Worm (Caenorhabditis elegans) whole organism, L1 larva: ENCODE results near the gene F10E9.11.

ENCODE experiments used
- C04F5.9 ChIP-seq: sonication (generic microtip); optimal IDR thresholded peaks from 2 replicates; lab custom pipeline; 2016; ENCODE audit warnings: missing genetic modification characterization, missing compliant biosample characterization
- Y116A8C.19 ChIP-seq: sonication (generic microtip); optimal IDR thresholded peaks from 2 replicates; lab custom pipeline; 2016; ENCODE audit warnings: missing compliant biosample characterization, missing genetic modification characterization, borderline replicate concordance
- aha-1 ChIP-seq: fragments of 150-350 bp; optimal IDR thresholded peaks from 2 replicates; lab custom pipeline; 2014; ENCODE audit warnings: missing biosample characterization, missing genetic modification characterization
- alr-1 ChIP-seq: fragments of 200-800 bp; sonication (Bioruptor generic); optimal IDR thresholded peaks from 2 replicates; lab custom pipeline; 2018; ENCODE audit warnings: borderline replicate concordance, mild to moderate bottlenecking, missing genetic modification characterization, missing compliant biosample characterization
- ama-1 ChIP-seq: fragments of 150-350 bp; optimal IDR thresholded peaks from 2 replicates; lab custom pipeline; 2014
- blmp-1 ChIP-seq: fragments of 150-350 bp; optimal IDR thresholded peaks from 2 replicates; lab custom pipeline; 2014; ENCODE audit warnings: missing biosample characterization, missing genetic modification characterization
- ceh-63 ChIP-seq: fragments of 200-800 bp; sonication (Bioruptor generic); optimal IDR thresholded peaks from 2 replicates; lab custom pipeline; 2018; ENCODE audit warnings: mild to moderate bottlenecking, missing genetic modification characterization, missing compliant biosample characterization
- ceh-90 ChIP-seq: sonication (generic microtip); optimal IDR thresholded peaks from 2 replicates; lab custom pipeline; 2016; ENCODE audit warnings: missing genetic modification characterization, missing compliant biosample characterization
- egl-27 ChIP-seq, 2 experiments: fragments of 150-350 bp in 1 of 2; sonication (generic microtip); optimal IDR thresholded peaks; 3 replicates each; lab custom pipeline; 2017 to 2018; ENCODE audit warnings: missing biosample characterization in 2 of 2, missing genetic modification characterization in 2 of 2, missing genetic modification reagents in 2 of 2
- elt-2 ChIP-seq: sonication (generic microtip); optimal IDR thresholded peaks from 2 replicates; lab custom pipeline; 2016; ENCODE audit warnings: missing genetic modification characterization, mild to moderate bottlenecking, inconsistent platforms, missing compliant biosample characterization, missing genetic modification reagents
- elt-3 ChIP-seq, 6 experiments: fragments of 150-350 bp in 1 of 6; sonication (generic microtip); optimal IDR thresholded peaks; 2 replicates each; lab custom pipeline; 2017 to 2018; ENCODE audit warnings: missing biosample characterization in 6 of 6, missing genetic modification characterization in 6 of 6, inconsistent platforms in 1 of 6
- fkh-4 ChIP-seq: sonication (generic microtip); optimal IDR thresholded peaks from 2 replicates; lab custom pipeline; 2016; ENCODE audit warnings: missing compliant biosample characterization, missing genetic modification characterization, borderline replicate concordance
- fkh-8 ChIP-seq: sonication (generic microtip); optimal IDR thresholded peaks from 2 replicates; lab custom pipeline; 2016; ENCODE audit warnings: mild to moderate bottlenecking, missing genetic modification characterization, missing compliant biosample characterization
- grh-1 ChIP-seq: fragments of 200-800 bp; sonication (Bioruptor generic); IDR thresholded peaks from 2 replicates; pipeline ENCODE4 v1.3.6; 2022; ENCODE audit warnings: missing genetic modification reagents, missing genetic modification characterization, missing compliant biosample characterization
- hlh-4 ChIP-seq: sonication (generic microtip); optimal IDR thresholded peaks from 2 replicates; lab custom pipeline; 2016; ENCODE audit warnings: mild to moderate bottlenecking, missing genetic modification characterization, missing compliant biosample characterization
- isw-1 ChIP-seq: fragments of 200-800 bp; sonication (Bioruptor generic); IDR thresholded peaks from 2 replicates; pipeline ENCODE4 v1.3.6; 2022; ENCODE audit warnings: missing genetic modification characterization, missing compliant biosample characterization
- jun-1 ChIP-seq: fragments of 150-350 bp; optimal IDR thresholded peaks from 2 replicates; lab custom pipeline; 2014; ENCODE audit warnings: missing biosample characterization, missing genetic modification reagents, missing genetic modification characterization
- lin-14 ChIP-seq: fragments of 200-800 bp; sonication (Bioruptor generic); optimal IDR thresholded peaks from 2 replicates; lab custom pipeline; 2018; ENCODE audit warnings: mild to moderate bottlenecking, missing genetic modification characterization, moderate library complexity, missing compliant biosample characterization
- lin-35 ChIP-seq, 2 experiments: fragments of 150-350 bp; optimal IDR thresholded peaks; 2 replicates each; lab custom pipeline; 2014; ENCODE audit warnings: missing biosample characterization in 2 of 2, missing genetic modification characterization in 2 of 2, missing genetic modification reagents in 2 of 2
- lir-3 ChIP-seq: sonication (generic microtip); optimal IDR thresholded peaks from 2 replicates; lab custom pipeline; 2016; ENCODE audit warnings: mild to moderate bottlenecking, missing genetic modification characterization, moderate library complexity, missing compliant biosample characterization; ENCODE audit not compliant: poor library complexity
- lsy-2 ChIP-seq, 2 experiments: fragments of 150-350 bp; optimal IDR thresholded peaks; 2 replicates each; lab custom pipeline; 2014; ENCODE audit warnings: missing biosample characterization in 2 of 2, missing genetic modification characterization in 2 of 2
- mdl-1 ChIP-seq, 2 experiments: fragments of 150-350 bp; optimal IDR thresholded peaks; 2 replicates each; lab custom pipeline; 2014 to 2017; ENCODE audit warnings: missing biosample characterization in 2 of 2, missing genetic modification characterization in 2 of 2, inconsistent platforms in 1 of 2
- mef-2 ChIP-seq: fragments of 150-350 bp; optimal IDR thresholded peaks from 2 replicates; lab custom pipeline; 2014; ENCODE audit warnings: missing biosample characterization, missing genetic modification characterization
- mep-1 ChIP-seq: fragments of 150-350 bp; optimal IDR thresholded peaks from 2 replicates; lab custom pipeline; 2014; ENCODE audit warnings: missing biosample characterization, missing genetic modification characterization
- nhr-12 ChIP-seq: sonication (generic microtip); optimal IDR thresholded peaks from 2 replicates; lab custom pipeline; 2017; ENCODE audit warnings: missing biosample characterization, missing genetic modification characterization
- nhr-19 ChIP-seq: fragments of 200-800 bp; sonication (Bioruptor generic); conservative IDR thresholded peaks from 2 replicates; pipeline ENCODE4 v1.3.6; 2022; ENCODE audit warnings: missing genetic modification characterization, missing compliant biosample characterization
- nhr-20 ChIP-seq: sonication (generic microtip); optimal IDR thresholded peaks from 2 replicates; lab custom pipeline; 2016; ENCODE audit warnings: mild to moderate bottlenecking, missing genetic modification characterization, missing compliant biosample characterization
- nhr-237 ChIP-seq: fragments of 150-350 bp; optimal IDR thresholded peaks from 2 replicates; lab custom pipeline; 2014; ENCODE audit warnings: missing biosample characterization, missing genetic modification characterization
- nhr-47 ChIP-seq: sonication (generic microtip); optimal IDR thresholded peaks from 2 replicates; lab custom pipeline; 2016; ENCODE audit warnings: mild to moderate bottlenecking, missing genetic modification characterization, moderate library complexity, missing compliant biosample characterization
- nhr-76 ChIP-seq: sonication (generic microtip); optimal IDR thresholded peaks from 2 replicates; lab custom pipeline; 2017; ENCODE audit warnings: missing biosample characterization, missing genetic modification characterization
- nhr-84 ChIP-seq: sonication (generic microtip); optimal IDR thresholded peaks from 2 replicates; lab custom pipeline; 2017; ENCODE audit warnings: missing biosample characterization, missing genetic modification characterization
- nhr-85 ChIP-seq: sonication (generic microtip); peaks from one replicate; lab custom pipeline; 2016; ENCODE audit warnings: missing genetic modification characterization, inconsistent platforms, missing compliant biosample characterization
- nhr-90 ChIP-seq: sonication (generic microtip); optimal IDR thresholded peaks from 2 replicates; lab custom pipeline; 2016; ENCODE audit warnings: mild to moderate bottlenecking, missing genetic modification characterization, missing compliant biosample characterization; ENCODE audit not compliant: poor library complexity
- pag-3 ChIP-seq: sonication (generic microtip); optimal IDR thresholded peaks from 2 replicates; lab custom pipeline; 2017; ENCODE audit warnings: missing genetic modification characterization, mild to moderate bottlenecking, missing compliant biosample characterization, antibody characterized with exemption, borderline replicate concordance; ENCODE audit not compliant: insufficient read depth
- pqm-1 ChIP-seq: sonication (generic microtip); optimal IDR thresholded peaks from 3 replicates; lab custom pipeline; 2017; ENCODE audit warnings: missing biosample characterization, missing genetic modification characterization
- rnt-1 ChIP-seq: sonication (generic microtip); optimal IDR thresholded peaks from 2 replicates; lab custom pipeline; 2016; ENCODE audit warnings: mild to moderate bottlenecking, missing genetic modification characterization, moderate library complexity, missing compliant biosample characterization
- snpc-4 ChIP-seq: fragments of 150-350 bp; optimal IDR thresholded peaks from 2 replicates; lab custom pipeline; 2014; ENCODE audit warnings: missing biosample characterization, missing genetic modification characterization
- snu-23 ChIP-seq: sonication (generic microtip); optimal IDR thresholded peaks from 2 replicates; lab custom pipeline; 2016; ENCODE audit warnings: missing genetic modification characterization, missing compliant biosample characterization
- swsn-7 ChIP-seq: sonication (generic microtip); optimal IDR thresholded peaks from 2 replicates; lab custom pipeline; 2016; ENCODE audit warnings: missing genetic modification characterization, missing compliant biosample characterization
- tbx-2 ChIP-seq: sonication (generic microtip); optimal IDR thresholded peaks from 2 replicates; lab custom pipeline; 2016; ENCODE audit warnings: missing genetic modification characterization, missing compliant biosample characterization
- vab-15 ChIP-seq: sonication (generic microtip); optimal IDR thresholded peaks from 2 replicates; lab custom pipeline; 2017; ENCODE audit warnings: missing genotype, mild to moderate bottlenecking, missing genetic modification characterization, missing compliant biosample characterization
- zag-1 ChIP-seq: fragments of 150-350 bp; optimal IDR thresholded peaks from 2 replicates; lab custom pipeline; 2014; ENCODE audit warnings: missing biosample characterization, missing genetic modification characterization
- zip-4 ChIP-seq: fragments of 200-800 bp; sonication (Bioruptor generic); optimal IDR thresholded peaks from 2 replicates; lab custom pipeline; 2018; ENCODE audit warnings: mild to moderate bottlenecking, missing genetic modification characterization, moderate library complexity, missing compliant biosample characterization
- ztf-11 ChIP-seq, 2 experiments: sonication (generic microtip); optimal IDR thresholded peaks; 2 replicates each; lab custom pipeline; 2016 to 2017; ENCODE audit warnings: missing genetic modification characterization in 2 of 2, missing biosample characterization in 1 of 2, missing compliant biosample characterization in 1 of 2

F10E9.11 gene

DNA sequence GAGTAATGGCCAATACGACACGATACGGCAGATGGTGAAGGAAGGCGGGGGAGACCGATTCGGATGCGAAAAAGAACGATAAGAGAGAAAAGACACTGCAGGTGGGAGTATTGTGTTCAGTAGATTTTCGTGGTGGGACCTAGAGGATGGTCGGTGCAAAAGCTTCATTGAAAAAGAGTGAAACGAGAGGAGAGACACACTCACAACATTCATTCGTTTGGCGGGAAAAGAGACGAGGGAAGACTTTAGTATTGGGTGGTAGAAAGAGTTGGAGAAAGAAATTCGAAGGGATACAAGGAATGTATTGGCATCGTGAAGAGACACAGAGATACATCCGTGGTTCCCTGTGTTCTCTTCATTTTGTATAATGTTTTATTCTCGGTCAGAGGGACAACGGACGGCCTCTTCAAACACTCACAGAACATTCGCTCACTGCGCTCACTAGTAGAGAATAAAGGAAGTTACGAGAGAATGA, 37.4 kb upstream of the F10E9.11 start (continued):
- TF ChIP-seq ceh-63 (GFP tag; lab: Kevin White, UChicago): no peak
- peak; percentile 84 for TF ChIP-seq nhr-85 (tag; lab: Kevin White, UChicago)
- peak; percentile 80 for TF ChIP-seq fkh-8 (tag; lab: Kevin White, UChicago)
- TF ChIP-seq nhr-90 (tag; lab: Kevin White, UChicago): peak; percentile 63
- TF ChIP-seq lir-3 (tag; lab: Kevin White, UChicago): peak; percentile 63
- peak; percentile 3 for TF ChIP-seq zag-1 (tag; lab: Kevin White, UChicago)
- peak; percentile 74 for TF ChIP-seq tbx-2 (tag; lab: Kevin White, UChicago)
- TF ChIP-seq mdl-1 (tag; optimal IDR thresholded peaks at IDR 0.05; lab: Kevin White, UChicago): peak in 1 of 2 experiments; percentile 51
- TF ChIP-seq jun-1 (tag; lab: Kevin White, UChicago): peak; percentile 50
- peak; percentile 2 for TF ChIP-seq elt-2 (tag; lab: Kevin White, UChicago)
- peak; percentile 39 for TF ChIP-seq C04F5.9 (tag; lab: Kevin White, UChicago)
- TF ChIP-seq elt-3 (tag; optimal IDR thresholded peaks at IDR 0.05; lab: Kevin White, UChicago): peak in 2 of 6 experiments; percentile 5 to 24
- TF ChIP-seq Y116A8C.19 (tag; lab: Kevin White, UChicago): no peak
- no peak for TF ChIP-seq alr-1 (tag; lab: Kevin White, UChicago)
- TF ChIP-seq nhr-76 (tag; lab: Kevin White, UChicago): no peak
- TF ChIP-seq swsn-7 (tag; lab: Kevin White, UChicago): peak; percentile 73
- peak in 1 of 2 experiments; percentile 4 for TF ChIP-seq egl-27 (tag; optimal IDR thresholded peaks at IDR 0.05; lab: Kevin White, UChicago)
- peak; percentile 17; the same call in 1 of the 2 replicates for TF ChIP-seq isw-1
- TF ChIP-seq ama-1 (lab: Kevin White, UChicago): no peak
- peak; percentile 65 for TF ChIP-seq rnt-1 (tag; lab: Kevin White, UChicago)
- TF ChIP-seq nhr-19: peak; percentile 75
- peak; percentile 10 for TF ChIP-seq zip-4 (GFP tag; lab: Kevin White, UChicago)
- peak; percentile 91 for TF ChIP-seq snu-23
- no peak for TF ChIP-seq hlh-4 (tag; lab: Kevin White, UChicago)
- no peak for TF ChIP-seq aha-1
- TF ChIP-seq nhr-12 (tag; lab: Kevin White, UChicago): no peak
- peak; percentile 26 for TF ChIP-seq snpc-4 (tag; lab: Kevin White, UChicago)
- TF ChIP-seq nhr-84 (tag; lab: Kevin White, UChicago): no peak
- TF ChIP-seq fkh-4 (tag; lab: Kevin White, UChicago): no peak
- TF ChIP-seq lin-14 (GFP tag; lab: Kevin White, UChicago): peak; percentile 95
- no peak for TF ChIP-seq ceh-90
- peak; percentile 88 for TF ChIP-seq nhr-20 (tag; lab: Kevin White, UChicago)
- peak; percentile 69 for TF ChIP-seq nhr-47 (tag; lab: Kevin White, UChicago)
- peak; percentile 29 for TF ChIP-seq mef-2 (tag; lab: Kevin White, UChicago)
- TF ChIP-seq mep-1: peak; percentile 82
- TF ChIP-seq grh-1 (GFP tag; lab: Robert Waterston, UW): no peak
- TF ChIP-seq nhr-237 (tag; lab: Kevin White, UChicago): no peak
- TF ChIP-seq pqm-1 (tag; lab: Kevin White, UChicago): no peak
- no peak for TF ChIP-seq vab-15 (tag; lab: Kevin White, UChicago)
- peak; percentile 74 for TF ChIP-seq blmp-1 (tag; lab: Kevin White, UChicago)
- peak in 1 of 2 experiments; percentile 56 for TF ChIP-seq ztf-11 (tag; optimal IDR thresholded peaks at IDR 0.05; lab: Kevin White, UChicago)
- peak; percentile 74 to 93 for TF ChIP-seq lsy-2 (tag; optimal IDR thresholded peaks at IDR 0.05; lab: Kevin White, UChicago)
- peak; percentile 61 to 80 for TF ChIP-seq lin-35 (GFP tag; optimal IDR thresholded peaks at IDR 0.05; lab: Kevin White, UChicago)
- no peak for TF ChIP-seq pag-3 (tag; lab: Kevin White, UChicago)
